Fruit fly (Drosophila melanogaster): ENCODE data around the gene CG11035.

DNA sequence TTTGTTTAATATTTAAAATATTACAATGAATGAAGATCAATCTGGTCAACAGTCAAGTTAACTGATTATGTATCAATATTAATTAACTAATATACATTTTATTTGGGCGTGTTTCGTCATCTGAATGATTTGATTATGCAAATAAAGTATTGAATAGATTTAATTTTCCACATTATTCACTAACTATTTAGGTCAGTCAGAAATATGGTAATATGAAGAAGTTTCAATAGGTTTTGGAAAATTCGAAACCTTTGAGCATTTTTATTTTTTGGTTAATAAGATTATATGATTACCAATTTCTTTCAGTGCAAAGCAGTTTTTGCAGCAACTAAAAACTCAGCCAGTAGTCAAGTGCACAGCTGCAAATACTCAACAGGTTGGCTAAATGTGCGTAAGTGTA, 40.7 kb downstream of the CG11035 start:
- TF ChIP-seq CG8478 (optimal IDR thresholded peaks at IDR 0.05) (no peak), CTCF (optimal IDR thresholded peaks at IDR 0.05) (no peak)
